Fruit fly (Drosophila melanogaster): ENCODE results near the gene CG13048.

Gene CG13048

DNA sequence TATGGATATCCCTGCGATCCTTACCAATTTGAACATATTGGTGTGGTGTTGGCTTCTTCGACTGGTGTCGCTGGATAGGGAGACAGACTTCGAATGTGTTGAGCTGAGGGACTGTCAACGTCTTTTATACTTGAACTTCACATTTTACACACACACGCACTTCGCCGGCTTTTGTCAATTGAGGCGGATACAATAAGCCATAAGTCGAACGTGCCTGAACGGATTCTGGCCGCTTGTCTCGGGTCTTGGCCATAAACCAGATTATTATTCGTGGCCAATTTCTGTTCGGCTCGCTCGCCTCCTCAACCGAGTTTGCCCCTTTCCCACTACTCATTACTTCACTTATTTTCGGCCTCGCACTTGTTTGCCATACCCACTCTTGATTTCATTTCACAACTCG lies 19.4 kb upstream of the CG13048 start, which contains the start of gene CG13044:
Gene CG13044 (minus strand): TSS at position 101 of the 400 bp plus-strand sequence.
- no peak for TF ChIP-seq Pif1B (GFP tag; optimal IDR thresholded peaks at IDR 0.05)
- TF ChIP-seq CG8159 (tag; optimal IDR thresholded peaks at IDR 0.05): no peak
- no peak for TF ChIP-seq Ets98B (GFP tag; IDR thresholded peaks at IDR 0.05)
- TF ChIP-seq CG13204 (GFP tag; optimal IDR thresholded peaks at IDR 0.05): no peak
- no peak for TF ChIP-seq CG34367 (tag; optimal IDR thresholded peaks at IDR 0.05)
- no peak for TF ChIP-seq CG15710 (tag; optimal IDR thresholded peaks at IDR 0.05)
- TF ChIP-seq CG8301 (tag; optimal IDR thresholded peaks at IDR 0.05): no peak
- TF ChIP-seq CG12605 (GFP tag; IDR thresholded peaks at IDR 0.05): no peak
- TF ChIP-seq Pif1A (GFP tag; optimal IDR thresholded peaks at IDR 0.05): no peak
- TF ChIP-seq CG9948 (tag; optimal IDR thresholded peaks at IDR 0.05): no peak
- TF ChIP-seq CG10348 (GFP tag; IDR thresholded peaks at IDR 0.05): no peak
- TF ChIP-seq rn (GFP tag; IDR thresholded peaks at IDR 0.05): no peak
- TF ChIP-seq D1 (tag; optimal IDR thresholded peaks at IDR 0.05): no peak
- TF ChIP-seq CG17806 (tag; optimal IDR thresholded peaks at IDR 0.05): no peak
- TF ChIP-seq CG14655 (GFP tag; optimal IDR thresholded peaks at IDR 0.05): no peak

DNA sequence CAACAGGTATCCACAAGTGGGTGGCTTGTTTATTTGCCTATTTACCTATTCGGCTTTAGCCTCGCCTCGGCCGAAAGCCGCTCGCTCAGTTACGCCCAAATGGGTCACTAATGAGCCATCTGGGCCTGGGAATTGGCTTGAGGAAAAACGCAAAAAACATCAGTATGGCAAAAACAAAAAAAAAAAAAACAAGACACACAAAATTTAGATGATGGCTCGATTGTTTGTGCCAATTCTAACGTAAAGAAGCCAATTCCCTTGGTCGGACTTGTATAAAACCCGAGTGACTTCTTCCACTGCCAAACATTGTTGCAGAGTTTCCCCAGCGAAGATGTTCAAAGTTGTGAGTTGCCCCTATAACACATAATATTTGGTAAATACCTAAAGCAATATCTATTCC lies 17.4 kb upstream of the CG13048 start, which contains the start of gene CG4982:
Gene CG4982 (plus strand): TSS at position 301 of the 400 bp plus-strand sequence.
- TF ChIP-seq CG17806 (tag; optimal IDR thresholded peaks at IDR 0.05): no peak
- TF ChIP-seq Snoo (tag; optimal IDR thresholded peaks at IDR 0.05): no peak
- no peak for TF ChIP-seq CG14655 (GFP tag; optimal IDR thresholded peaks at IDR 0.05)
- TF ChIP-seq CG8301 (tag; optimal IDR thresholded peaks at IDR 0.05): no peak

DNA sequence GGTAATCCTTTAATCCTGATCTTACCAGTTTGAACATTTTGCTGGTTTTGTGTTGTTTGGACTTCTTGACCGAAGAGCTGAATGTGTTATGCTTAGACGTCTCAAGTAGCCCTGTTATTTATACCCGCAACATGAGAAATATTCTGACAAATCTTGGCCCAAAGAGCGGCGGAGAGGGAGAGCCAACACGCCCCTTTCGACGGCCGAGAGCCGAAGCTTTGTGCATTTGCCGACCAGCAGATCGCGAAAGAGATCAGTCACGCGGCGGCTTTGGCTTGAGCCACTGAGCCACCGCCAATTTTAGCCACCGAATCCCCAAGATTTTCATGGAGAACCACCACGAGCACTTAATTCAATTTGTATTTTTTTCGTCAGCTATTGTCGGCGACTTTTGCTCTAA lies 11.7 kb upstream of the CG13048 start, which contains the start of gene CG4962:
Gene CG4962 (minus strand): TSS at position 101 of the 400 bp plus-strand sequence.
- TF ChIP-seq Pif1B (GFP tag; optimal IDR thresholded peaks at IDR 0.05) (no peak), CG9948 (tag; optimal IDR thresholded peaks at IDR 0.05) (no peak), CG32121 (GFP tag; IDR thresholded peaks at IDR 0.05) (no peak), CG15710 (tag; optimal IDR thresholded peaks at IDR 0.05) (no peak), fd96Ca (GFP tag; IDR thresholded peaks at IDR 0.05) (no peak), CG34367 (tag; optimal IDR thresholded peaks at IDR 0.05) (no peak), EcR (GFP tag; optimal IDR thresholded peaks at IDR 0.05) (no peak), D1 (tag; optimal IDR thresholded peaks at IDR 0.05) (no peak)

dm6 chr3L:16291678-16292077 lies 8.0 kb upstream of the CG13048 start:
- peak; percentile 19; the same call in 1 of the 3 replicates for TF ChIP-seq fd96Ca (GFP tag; IDR thresholded peaks at IDR 0.05)
- TF ChIP-seq CG12605 (GFP tag; IDR thresholded peaks at IDR 0.05): no peak
- TF ChIP-seq Ets98B (GFP tag; IDR thresholded peaks at IDR 0.05): peak; percentile 48
- TF ChIP-seq CG14655 (GFP tag; optimal IDR thresholded peaks at IDR 0.05): no peak
- no peak for TF ChIP-seq CG8159 (tag; optimal IDR thresholded peaks at IDR 0.05)
- no peak for TF ChIP-seq CG17806 (tag; optimal IDR thresholded peaks at IDR 0.05)
- no peak for TF ChIP-seq D1 (tag; optimal IDR thresholded peaks at IDR 0.05)
- TF ChIP-seq gl (tag; optimal IDR thresholded peaks at IDR 0.05): no peak
- TF ChIP-seq CG9948 (tag; optimal IDR thresholded peaks at IDR 0.05): no peak
- TF ChIP-seq CG10348 (GFP tag; IDR thresholded peaks at IDR 0.05): no peak
- no peak for TF ChIP-seq CG32121 (GFP tag; IDR thresholded peaks at IDR 0.05)
- no peak for TF ChIP-seq CG15710 (tag; optimal IDR thresholded peaks at IDR 0.05)
- no peak for TF ChIP-seq Snoo (tag; optimal IDR thresholded peaks at IDR 0.05)
- TF ChIP-seq rn (GFP tag; IDR thresholded peaks at IDR 0.05): no peak
- no peak for TF ChIP-seq EcR (GFP tag; optimal IDR thresholded peaks at IDR 0.05)
- TF ChIP-seq CG4496 (GFP tag; IDR thresholded peaks at IDR 0.05): peak; percentile 13; the same call in 1 of the 3 replicates
- TF ChIP-seq CG8301 (tag; optimal IDR thresholded peaks at IDR 0.05): no peak
- TF ChIP-seq Pif1B (GFP tag; optimal IDR thresholded peaks at IDR 0.05): no peak
- no peak for TF ChIP-seq CG34367 (tag; optimal IDR thresholded peaks at IDR 0.05)
- no peak for TF ChIP-seq CG13204 (GFP tag; optimal IDR thresholded peaks at IDR 0.05)
- TF ChIP-seq Pif1A (GFP tag; optimal IDR thresholded peaks at IDR 0.05): no peak

dm6 chr3L:16290850-16291249 lies 7.1 kb upstream of the CG13048 start, which contains the start of gene CG13045:
Gene CG13045, minus strand, starts transcription at chr3L:16290950.
- TF ChIP-seq CG34367 (tag; optimal IDR thresholded peaks at IDR 0.05): no peak
- no peak for TF ChIP-seq Ets98B (GFP tag; IDR thresholded peaks at IDR 0.05)
- TF ChIP-seq Pif1B (GFP tag; optimal IDR thresholded peaks at IDR 0.05): no peak
- no peak for TF ChIP-seq CG4496 (GFP tag; IDR thresholded peaks at IDR 0.05)
- TF ChIP-seq EcR (GFP tag; optimal IDR thresholded peaks at IDR 0.05): no peak

dm6 chr3L:16289067-16289466 lies 5.3 kb upstream of the CG13048 start:
- TF ChIP-seq CG17806 (tag; optimal IDR thresholded peaks at IDR 0.05) (peak; percentile 22), Snoo (tag; optimal IDR thresholded peaks at IDR 0.05) (no peak), CG9948 (tag; optimal IDR thresholded peaks at IDR 0.05) (peak; percentile 32), CG14655 (GFP tag; optimal IDR thresholded peaks at IDR 0.05) (peak; percentile 52), EcR (GFP tag; optimal IDR thresholded peaks at IDR 0.05) (no peak), Pif1B (GFP tag; optimal IDR thresholded peaks at IDR 0.05) (no peak), CG8159 (tag; optimal IDR thresholded peaks at IDR 0.05) (peak; percentile 10), CG15710 (tag; optimal IDR thresholded peaks at IDR 0.05) (peak; percentile 5), CG34367 (tag; optimal IDR thresholded peaks at IDR 0.05) (peak; percentile 3), CG10348 (GFP tag; IDR thresholded peaks at IDR 0.05) (no peak), Pif1A (GFP tag; optimal IDR thresholded peaks at IDR 0.05) (peak; percentile 25)

DNA sequence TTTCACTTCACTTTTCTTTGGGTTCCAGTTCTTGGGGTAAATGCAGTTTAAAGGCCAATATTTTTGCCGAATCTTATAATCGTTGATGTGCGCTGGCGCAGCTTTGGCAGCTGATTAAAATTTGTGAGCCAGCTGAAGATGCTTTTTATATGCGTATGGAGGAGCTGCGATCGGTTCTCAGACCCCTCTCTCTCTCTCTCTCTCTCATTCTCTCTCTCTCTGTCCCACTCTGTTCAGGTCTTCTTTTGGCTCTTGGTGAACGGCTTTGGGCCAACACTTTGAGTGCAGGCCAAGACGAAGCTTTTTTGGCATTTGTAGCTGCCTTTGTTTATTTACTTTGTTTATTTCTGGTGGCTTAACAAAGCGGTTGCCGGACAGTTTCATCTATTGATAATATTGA lies 4.6 kb upstream of the CG13048 start, which contains the start of gene CG13046:
Gene CG13046 (minus strand): TSS at position 101 of the 400 bp plus-strand sequence.
- TF ChIP-seq Snoo (tag; optimal IDR thresholded peaks at IDR 0.05) (no peak), CG8301 (tag; optimal IDR thresholded peaks at IDR 0.05) (no peak), D1 (tag; optimal IDR thresholded peaks at IDR 0.05) (no peak), CG13204 (GFP tag; optimal IDR thresholded peaks at IDR 0.05) (no peak), Pif1A (GFP tag; optimal IDR thresholded peaks at IDR 0.05) (no peak), CG17806 (tag; optimal IDR thresholded peaks at IDR 0.05) (no peak), CG10348 (GFP tag; IDR thresholded peaks at IDR 0.05) (no peak), CG12605 (GFP tag; IDR thresholded peaks at IDR 0.05) (no peak), CG15710 (tag; optimal IDR thresholded peaks at IDR 0.05) (no peak)
